Worm (Caenorhabditis elegans) whole organism, L2 larva: ENCODE measurements around the gene F26G5.1.

ENCODE experiments used
- ZK546.5 ChIP-seq: sonication (generic microtip); optimal IDR thresholded peaks from 2 replicates; lab custom pipeline; 2017; ENCODE audit warnings: missing biosample characterization, missing genetic modification characterization
- blmp-1 ChIP-seq: sonication (generic microtip); optimal IDR thresholded peaks from 2 replicates; lab custom pipeline; 2017; ENCODE audit warnings: missing genetic modification characterization, mild to moderate bottlenecking, missing compliant biosample characterization, antibody characterized with exemption, moderate library complexity; ENCODE audit not compliant: insufficient read depth
- lin-39 ChIP-seq: fragments of 150-350 bp; optimal IDR thresholded peaks from 2 replicates; lab custom pipeline; 2014; ENCODE audit warnings: missing biosample characterization, missing genetic modification reagents, missing genetic modification characterization
- nhr-237 ChIP-seq: fragments of 150-350 bp; optimal IDR thresholded peaks from 2 replicates; lab custom pipeline; 2014; ENCODE audit warnings: missing biosample characterization, missing genetic modification characterization
- peb-1 ChIP-seq: fragments of 150-350 bp; optimal IDR thresholded peaks from 2 replicates; lab custom pipeline; 2014; ENCODE audit warnings: missing biosample characterization, missing genetic modification characterization

DNA sequence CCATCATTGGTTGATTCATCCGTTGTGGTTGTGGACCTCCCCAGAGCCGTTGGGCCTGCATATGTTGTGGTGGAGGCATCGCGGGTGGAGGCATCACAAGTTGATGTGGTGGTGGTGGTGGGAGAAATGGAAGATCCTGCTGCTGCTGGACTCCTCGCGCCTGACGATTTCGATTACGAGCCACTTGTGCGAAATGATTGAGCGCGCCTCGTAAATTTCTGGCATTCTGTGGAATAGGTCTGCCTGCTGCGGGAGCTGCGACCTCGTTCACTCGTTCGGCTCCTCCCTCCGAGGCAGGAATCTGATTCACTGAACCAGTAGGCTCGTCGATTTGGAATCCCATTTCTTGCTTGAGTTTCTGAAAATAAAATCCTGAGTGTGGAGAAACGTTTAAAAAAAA lies 14.6 kb upstream of the F26G5.1 start:
- no peak for TF ChIP-seq peb-1
- no peak for TF ChIP-seq blmp-1 (tag; lab: Kevin White, UChicago)
- no peak for TF ChIP-seq lin-39 (tag; lab: Kevin White, UChicago)
- TF ChIP-seq nhr-237 (tag; lab: Kevin White, UChicago): no peak
- no peak for TF ChIP-seq ZK546.5 (tag; lab: Kevin White, UChicago)
